Fruit fly (Drosophila melanogaster): ENCODE measurements around the gene CG8833.

Gene CG8833

DNA sequence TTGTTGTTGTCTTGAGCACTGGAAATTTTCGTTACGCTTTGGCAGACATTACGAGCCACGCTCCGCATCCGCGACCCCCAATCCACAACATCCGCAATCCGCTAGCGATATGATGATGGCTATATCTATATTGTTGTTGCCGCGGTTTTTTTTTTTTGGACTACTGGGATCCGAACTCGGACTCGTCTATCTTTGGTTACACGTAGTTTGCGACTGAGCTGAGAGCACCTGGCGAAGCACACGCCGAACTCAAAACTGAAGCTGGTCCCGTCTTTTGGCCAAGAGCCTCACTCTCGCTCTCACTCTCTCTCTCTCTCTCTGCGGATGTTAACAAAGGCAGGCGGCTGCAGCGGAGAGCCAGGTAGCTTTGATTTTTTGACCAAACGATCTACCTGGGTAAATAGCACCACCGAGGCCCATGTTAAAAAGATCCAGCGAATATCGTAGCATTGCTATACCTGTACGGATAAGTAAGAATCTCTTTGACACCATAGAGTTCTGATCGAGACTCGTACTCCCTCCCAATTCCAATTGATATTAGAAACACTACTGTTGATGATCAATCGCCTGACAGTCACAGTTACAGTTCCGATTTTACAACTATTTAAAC is 3.6 kb downstream of the CG8833 start, which contains the start of gene Rgl (continued):
- TF ChIP-seq CG34422 (GFP tag; IDR thresholded peaks at IDR 0.05) (no peak), schlank (tag; optimal IDR thresholded peaks at IDR 0.05) (no peak), HLH4C (GFP tag; IDR thresholded peaks at IDR 0.05; ENCODE audit: partially characterized antibody) (no peak), CG15073 (GFP tag; optimal IDR thresholded peaks at IDR 0.05) (no peak), CG1647 (GFP tag; optimal IDR thresholded peaks at IDR 0.05) (no peak), Mes4 (GFP tag; optimal IDR thresholded peaks at IDR 0.05) (no peak), CG9609 (GFP tag; optimal IDR thresholded peaks at IDR 0.05) (no peak), CG18599 (GFP tag; optimal IDR thresholded peaks at IDR 0.05) (no peak), CG13894 (tag; optimal IDR thresholded peaks at IDR 0.05) (no peak), otp (GFP tag; IDR thresholded peaks at IDR 0.05) (0 out of 3 replicates have a peak, but pooled peaks have one; percentile 31), CG10979 (tag; optimal IDR thresholded peaks at IDR 0.05) (no peak), CG2202 (tag; optimal IDR thresholded peaks at IDR 0.05) (no peak), danr (GFP tag; IDR thresholded peaks at IDR 0.05) (no peak), MBD-R2 (GFP tag; IDR thresholded peaks at IDR 0.05) (no peak), cato (GFP tag; optimal IDR thresholded peaks at IDR 0.05; ENCODE audit: borderline replicate concordance) (no peak), CG2889 (GFP tag; IDR thresholded peaks at IDR 0.05) (no peak), Atf6 (GFP tag; IDR thresholded peaks at IDR 0.05) (0 out of 2 replicates have a peak, but pooled peaks have one; percentile 50), ham (GFP tag; IDR thresholded peaks at IDR 0.05) (no peak), lov (optimal IDR thresholded peaks at IDR 0.05) (no peak), lov (GFP tag; IDR thresholded peaks at IDR 0.05) (no peak), CG3847 (GFP tag; IDR thresholded peaks at IDR 0.05) (no peak), E2f2 (GFP tag; IDR thresholded peaks at IDR 0.05) (no peak), lola (GFP tag; optimal IDR thresholded peaks at IDR 0.05) (no peak), Aef1 (GFP tag; IDR thresholded peaks at IDR 0.05) (0 out of 3 replicates have a peak, but pooled peaks have one; percentile 26), Taf1 (GFP tag; IDR thresholded peaks at IDR 0.05) (no peak), Fer2 (tag; optimal IDR thresholded peaks at IDR 0.05) (no peak), fd3F (GFP tag; optimal IDR thresholded peaks at IDR 0.05) (no peak), CG11695 (GFP tag; IDR thresholded peaks at IDR 0.05) (no peak), disco-r (GFP tag; optimal IDR thresholded peaks at IDR 0.05) (no peak), chm (GFP tag; IDR thresholded peaks at IDR 0.05) (peak; percentile 12; the same call in 1 of the 2 replicates), grn (GFP tag; optimal IDR thresholded peaks at IDR 0.05) (no peak), CG7839 (tag; optimal IDR thresholded peaks at IDR 0.05) (no peak), Mrtf (GFP tag; IDR thresholded peaks at IDR 0.05) (no peak), sim (GFP tag; IDR thresholded peaks at IDR 0.05) (no peak), peb (GFP tag; IDR thresholded peaks at IDR 0.05) (no peak), CG8924 (tag; optimal IDR thresholded peaks at IDR 0.05) (no peak), CG18476 (GFP tag; optimal IDR thresholded peaks at IDR 0.05) (no peak), Abd-B (GFP tag; optimal IDR thresholded peaks at IDR 0.05) (no peak), Fer3 (tag; optimal IDR thresholded peaks at IDR 0.05) (no peak), Blimp-1 (GFP tag; optimal IDR thresholded peaks at IDR 0.05) (peak; percentile 32), CG9817 (tag; optimal IDR thresholded peaks at IDR 0.05) (no peak), wek (GFP tag; optimal IDR thresholded peaks at IDR 0.05) (no peak), CG1792 (GFP tag; optimal IDR thresholded peaks at IDR 0.05) (no peak), CG30431 (GFP tag; optimal IDR thresholded peaks at IDR 0.05) (no peak), tin (GFP tag; optimal IDR thresholded peaks at IDR 0.05) (no peak), sob (GFP tag; IDR thresholded peaks at IDR 0.05) (peak; percentile 47; the same call in 1 of the 2 replicates), HLH3B (GFP tag; IDR thresholded peaks at IDR 0.05) (no peak), CG10366 (GFP tag; IDR thresholded peaks at IDR 0.05) (no peak), dysf (GFP tag; IDR thresholded peaks at IDR 0.05) (no peak), Eip74EF (GFP tag; optimal IDR thresholded peaks at IDR 0.05) (no peak), CG16863 (GFP tag; optimal IDR thresholded peaks at IDR 0.05) (no peak)

Data from whole organism, embryonic.